Worm (Caenorhabditis elegans): ENCODE data around the gene rab-37.

Gene rab-37

DNA sequence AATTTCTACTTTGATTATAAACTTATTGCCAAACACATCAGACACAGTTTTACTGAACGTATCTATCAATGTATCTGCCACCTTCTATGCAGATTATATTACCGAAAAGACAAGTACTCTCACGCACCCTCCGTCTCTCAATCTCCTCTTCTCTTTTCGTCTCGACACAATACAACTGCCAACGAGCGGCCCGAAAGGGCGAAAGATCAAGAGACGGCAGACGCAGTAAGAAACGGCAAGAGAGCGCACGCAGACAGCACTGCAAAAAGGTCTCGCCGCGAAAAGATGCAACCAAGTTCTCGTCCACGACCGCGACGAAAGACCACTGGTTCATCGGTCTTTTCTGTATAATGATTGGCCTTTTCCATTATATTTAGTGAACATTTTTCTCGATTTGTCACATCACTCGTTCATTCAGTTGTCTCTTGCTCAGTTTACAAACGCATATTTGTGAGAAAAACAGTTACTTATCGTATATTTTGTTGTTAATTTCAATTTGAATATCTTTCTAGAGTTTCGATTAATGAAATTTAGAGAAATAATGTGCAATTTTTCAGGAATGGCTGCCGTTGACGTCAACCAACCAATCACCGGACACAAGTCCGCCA lies 45.0 kb downstream of the rab-37 start, which contains the start of gene vha-12 (continued):
- TF ChIP-seq lin-40 (tag; optimal IDR thresholded peaks at IDR 0.05) = peak; percentile 88
- TF ChIP-seq somi-1 (GFP tag; optimal IDR thresholded peaks at IDR 0.05) = peak; percentile 64
- no peak for TF ChIP-seq egl-18 (GFP tag; IDR thresholded peaks at IDR 0.05)
- TF ChIP-seq gei-17 (GFP tag; optimal IDR thresholded peaks at IDR 0.05) = peak; percentile 64
- TF ChIP-seq akir-1 (GFP tag; optimal IDR thresholded peaks at IDR 0.05) = peak; percentile 55
- peak; percentile 61 for TF ChIP-seq ZK185.1 (tag; optimal IDR thresholded peaks at IDR 0.05; ENCODE audit: poor library complexity, severe bottlenecking)
- peak; percentile 53; the same call in 1 of the 2 replicates for TF ChIP-seq lir-1 (GFP tag; conservative IDR thresholded peaks at IDR 0.05)
- peak; percentile 91 for TF ChIP-seq ekl-4 (GFP tag; IDR thresholded peaks at IDR 0.05)
- TF ChIP-seq unc-62 (GFP tag; optimal IDR thresholded peaks at IDR 0.05) = peak; percentile 66
- no peak for TF ChIP-seq Y95B8A.8 (GFP tag; IDR thresholded peaks at IDR 0.05)
- TF ChIP-seq ceh-100 (GFP tag; IDR thresholded peaks at IDR 0.05) = no peak; the same call in 1 of the 2 replicates
- TF ChIP-seq Y79H2A.3 (GFP tag; conservative IDR thresholded peaks at IDR 0.05) = no peak
- peak; percentile 74 for TF ChIP-seq madf-10 (tag; optimal IDR thresholded peaks at IDR 0.05)
- peak; percentile 69 for TF ChIP-seq K12H6.12 (tag; optimal IDR thresholded peaks at IDR 0.05)
- TF ChIP-seq ztf-18 (tag; optimal IDR thresholded peaks at IDR 0.05) = peak; percentile 26
- peak; percentile 52; the same call in 1 of the 2 replicates for TF ChIP-seq Y53G8AR.9 (GFP tag; conservative IDR thresholded peaks at IDR 0.05)
- TF ChIP-seq D2030.7 (GFP tag; IDR thresholded peaks at IDR 0.05) = no peak
- no peak for TF ChIP-seq mes-4 (tag; optimal IDR thresholded peaks at IDR 0.05)
- TF ChIP-seq zfh-2 (GFP tag; conservative IDR thresholded peaks at IDR 0.05) = peak; percentile 93
- peak; percentile 85 for TF ChIP-seq F33H1.4 (GFP tag; IDR thresholded peaks at IDR 0.05)
- 0 out of 2 replicates have a peak, but pooled peaks have one; percentile 57 for TF ChIP-seq lin-26 (GFP tag; IDR thresholded peaks at IDR 0.05)
- no peak for TF ChIP-seq let-526 (GFP tag; IDR thresholded peaks at IDR 0.05)
- peak; percentile 76 for TF ChIP-seq pbrm-1 (GFP tag; IDR thresholded peaks at IDR 0.05)
- TF ChIP-seq lin-35 (GFP tag; optimal IDR thresholded peaks at IDR 0.05) = peak in 1 of 3 experiments; percentile 75
- no peak for TF ChIP-seq nfya-2 (GFP tag; IDR thresholded peaks at IDR 0.05)

- TF ChIP-seq somi-1 (GFP tag; optimal IDR thresholded peaks at IDR 0.05) (no peak), hrde-1 (tag; optimal IDR thresholded peaks at IDR 0.05; ENCODE audit: borderline replicate concordance) (no peak), tbx-9 (tag; optimal IDR thresholded peaks at IDR 0.05; ENCODE audit: borderline replicate concordance) (no peak), F57C9.4 (tag; optimal IDR thresholded peaks at IDR 0.05) (no peak), let-526 (GFP tag; IDR thresholded peaks at IDR 0.05) (no peak), sdz-38 (tag; optimal IDR thresholded peaks at IDR 0.05) (no peak), rec-8 (tag; optimal IDR thresholded peaks at IDR 0.05) (no peak)
These were observed 49.0 kb downstream of the rab-37 start, which contains the start of gene mrp-6 for ce11 chrX:4186656-4187055. Gene mrp-6 (minus strand): TSS chrX:4186756.
